Worm (Caenorhabditis elegans) whole organism, L1 larva: ENCODE measurements around the gene Y57G11C.8.

ENCODE experiments used
- C04F5.9 ChIP-seq: sonication (generic microtip); optimal IDR thresholded peaks from 2 replicates; lab custom pipeline; 2016; ENCODE audit warnings: missing genetic modification characterization, missing compliant biosample characterization
- C34B4.2 ChIP-seq: sonication (generic microtip); optimal IDR thresholded peaks from 2 replicates; lab custom pipeline; 2017; ENCODE audit warnings: mild to moderate bottlenecking, missing genetic modification characterization, missing compliant biosample characterization
- aha-1 ChIP-seq: fragments of 150-350 bp; optimal IDR thresholded peaks from 2 replicates; lab custom pipeline; 2014; ENCODE audit warnings: missing biosample characterization, missing genetic modification characterization
- ama-1 ChIP-seq: fragments of 150-350 bp; optimal IDR thresholded peaks from 2 replicates; lab custom pipeline; 2014
- ceh-88 ChIP-seq: fragments of 200-800 bp; sonication (Bioruptor generic); IDR thresholded peaks from 2 replicates; pipeline ENCODE4 v1.3.6; 2022; ENCODE audit warnings: missing genetic modification characterization, missing compliant biosample characterization
- dsc-1 ChIP-seq: sonication (generic microtip); optimal IDR thresholded peaks from 2 replicates; lab custom pipeline; 2016; ENCODE audit warnings: mild to moderate bottlenecking, missing genetic modification characterization, missing compliant biosample characterization
- efl-1 ChIP-seq, 4 experiments: fragments of 150-350 bp; optimal IDR thresholded peaks in 3 of 4; peaks in 1 of 4; 1 replicate in 1 of 4; 2 replicates in 3 of 4; lab custom pipeline; 2014; ENCODE audit warnings: missing biosample characterization in 2 of 4, missing genetic modification characterization in 2 of 4, missing genetic modification reagents in 2 of 4
- egl-13 ChIP-seq: sonication (generic microtip); optimal IDR thresholded peaks from 2 replicates; lab custom pipeline; 2016; ENCODE audit warnings: missing genotype, missing genetic modification reagents, missing genetic modification characterization, missing compliant biosample characterization
- ets-5 ChIP-seq: fragments of 200-800 bp; sonication (Bioruptor generic); IDR thresholded peaks from 2 replicates; pipeline ENCODE4 v1.3.6; 2022; ENCODE audit warnings: missing genetic modification characterization, missing compliant biosample characterization
- fkh-4 ChIP-seq: sonication (generic microtip); optimal IDR thresholded peaks from 2 replicates; lab custom pipeline; 2016; ENCODE audit warnings: missing compliant biosample characterization, missing genetic modification characterization, borderline replicate concordance
- fkh-8 ChIP-seq: sonication (generic microtip); optimal IDR thresholded peaks from 2 replicates; lab custom pipeline; 2016; ENCODE audit warnings: mild to moderate bottlenecking, missing genetic modification characterization, missing compliant biosample characterization
- fos-1 ChIP-seq: fragments of 150-350 bp; optimal IDR thresholded peaks from 2 replicates; lab custom pipeline; 2014; ENCODE audit warnings: missing biosample characterization, missing genetic modification characterization
- hlh-4 ChIP-seq: sonication (generic microtip); optimal IDR thresholded peaks from 2 replicates; lab custom pipeline; 2016; ENCODE audit warnings: mild to moderate bottlenecking, missing genetic modification characterization, missing compliant biosample characterization
- hpl-2 ChIP-seq: fragments of 150-350 bp; optimal IDR thresholded peaks from 2 replicates; lab custom pipeline; 2014; ENCODE audit warnings: missing biosample characterization, missing genetic modification reagents, missing genetic modification characterization
- lin-13 ChIP-seq: fragments of 150-350 bp; optimal IDR thresholded peaks from 2 replicates; lab custom pipeline; 2014; ENCODE audit warnings: missing biosample characterization, missing genetic modification reagents, missing genetic modification characterization
- lin-14 ChIP-seq: fragments of 200-800 bp; sonication (Bioruptor generic); optimal IDR thresholded peaks from 2 replicates; lab custom pipeline; 2018; ENCODE audit warnings: mild to moderate bottlenecking, missing genetic modification characterization, moderate library complexity, missing compliant biosample characterization
- lin-15B ChIP-seq: fragments of 150-350 bp; sonication (generic microtip); optimal IDR thresholded peaks from 3 replicates; lab custom pipeline; 2014; ENCODE audit warnings: missing biosample characterization, missing genetic modification characterization
- lin-35 ChIP-seq, 2 experiments: fragments of 150-350 bp; optimal IDR thresholded peaks; 2 replicates each; lab custom pipeline; 2014; ENCODE audit warnings: missing biosample characterization in 2 of 2, missing genetic modification characterization in 2 of 2, missing genetic modification reagents in 2 of 2
- lir-3 ChIP-seq: sonication (generic microtip); optimal IDR thresholded peaks from 2 replicates; lab custom pipeline; 2016; ENCODE audit warnings: mild to moderate bottlenecking, missing genetic modification characterization, moderate library complexity, missing compliant biosample characterization; ENCODE audit not compliant: poor library complexity
- lsy-2 ChIP-seq, 2 experiments: fragments of 150-350 bp; optimal IDR thresholded peaks; 2 replicates each; lab custom pipeline; 2014; ENCODE audit warnings: missing biosample characterization in 2 of 2, missing genetic modification characterization in 2 of 2
- mab-9 ChIP-seq: fragments of 200-800 bp; sonication (Bioruptor generic); IDR thresholded peaks from 2 replicates; pipeline ENCODE4 v1.3.6; 2022; ENCODE audit warnings: missing genetic modification reagents, missing genetic modification characterization, missing compliant biosample characterization
- mdl-1 ChIP-seq, 2 experiments: fragments of 150-350 bp; optimal IDR thresholded peaks; 2 replicates each; lab custom pipeline; 2014 to 2017; ENCODE audit warnings: missing biosample characterization in 2 of 2, missing genetic modification characterization in 2 of 2, inconsistent platforms in 1 of 2
- mep-1 ChIP-seq: fragments of 150-350 bp; optimal IDR thresholded peaks from 2 replicates; lab custom pipeline; 2014; ENCODE audit warnings: missing biosample characterization, missing genetic modification characterization
- nhr-12 ChIP-seq: sonication (generic microtip); optimal IDR thresholded peaks from 2 replicates; lab custom pipeline; 2017; ENCODE audit warnings: missing biosample characterization, missing genetic modification characterization
- nhr-237 ChIP-seq: fragments of 150-350 bp; optimal IDR thresholded peaks from 2 replicates; lab custom pipeline; 2014; ENCODE audit warnings: missing biosample characterization, missing genetic modification characterization
- nhr-28 ChIP-seq: fragments of 150-350 bp; optimal IDR thresholded peaks from 2 replicates; lab custom pipeline; 2014; ENCODE audit warnings: missing biosample characterization, missing genetic modification characterization
- nhr-90 ChIP-seq: sonication (generic microtip); optimal IDR thresholded peaks from 2 replicates; lab custom pipeline; 2016; ENCODE audit warnings: mild to moderate bottlenecking, missing genetic modification characterization, missing compliant biosample characterization; ENCODE audit not compliant: poor library complexity
- pag-3 ChIP-seq: sonication (generic microtip); optimal IDR thresholded peaks from 2 replicates; lab custom pipeline; 2017; ENCODE audit warnings: missing genetic modification characterization, mild to moderate bottlenecking, missing compliant biosample characterization, antibody characterized with exemption, borderline replicate concordance; ENCODE audit not compliant: insufficient read depth
- sptf-1 ChIP-seq: fragments of 150-350 bp; optimal IDR thresholded peaks from 2 replicates; lab custom pipeline; 2014; ENCODE audit warnings: missing biosample characterization, missing genetic modification characterization
- sup-37 ChIP-seq: fragments of 200-800 bp; sonication (Bioruptor generic); optimal IDR thresholded peaks from 2 replicates; lab custom pipeline; 2018; ENCODE audit warnings: mild to moderate bottlenecking, missing genetic modification characterization, missing compliant biosample characterization
- tlp-1 ChIP-seq: fragments of 150-350 bp; optimal IDR thresholded peaks from 2 replicates; lab custom pipeline; 2014; ENCODE audit warnings: missing biosample characterization, missing genetic modification characterization
- unc-62 ChIP-seq: fragments of 150-350 bp; optimal IDR thresholded peaks from 2 replicates; lab custom pipeline; 2014; ENCODE audit warnings: missing biosample characterization, missing genetic modification reagents, missing genetic modification characterization
- unc-86 ChIP-seq: sonication (generic microtip); optimal IDR thresholded peaks from 2 replicates; lab custom pipeline; 2016; ENCODE audit warnings: missing genetic modification characterization, missing compliant biosample characterization
- unc-98 ChIP-seq: fragments of 200-800 bp; sonication (Bioruptor generic); IDR thresholded peaks from 2 replicates; pipeline ENCODE4 v1.3.6; 2022; ENCODE audit warnings: missing genetic modification characterization, missing compliant biosample characterization
- vab-15 ChIP-seq: sonication (generic microtip); optimal IDR thresholded peaks from 2 replicates; lab custom pipeline; 2017; ENCODE audit warnings: missing genotype, mild to moderate bottlenecking, missing genetic modification characterization, missing compliant biosample characterization
- ztf-4 ChIP-seq: fragments of 150-350 bp; optimal IDR thresholded peaks from 2 replicates; lab custom pipeline; 2014; ENCODE audit warnings: missing biosample characterization, missing genetic modification characterization

The Y57G11C.8 gene

ce11 chrIV:14781537-14781936 is at the start of gene Y57G11C.8:
Gene Y57G11C.8, plus strand, starts transcription at chrIV:14781837.
- TF ChIP-seq sup-37 (GFP tag; lab: Kevin White, UChicago) (no peak), nhr-237 (tag; lab: Kevin White, UChicago) (no peak), C34B4.2 (tag; lab: Kevin White, UChicago) (no peak), mep-1 (tag; lab: Kevin White, UChicago) (no peak), hlh-4 (tag; lab: Kevin White, UChicago) (no peak), pag-3 (no peak), lir-3 (no peak), unc-86 (tag; lab: Kevin White, UChicago) (no peak), mab-9 (GFP tag; lab: Robert Waterston, UW) (no peak), hpl-2 (no peak), lin-13 (no peak), fkh-8 (tag; lab: Kevin White, UChicago) (no peak), nhr-12 (tag; lab: Kevin White, UChicago) (no peak), ama-1 (lab: Kevin White, UChicago) (no peak), sptf-1 (no peak), ztf-4 (tag; lab: Kevin White, UChicago) (no peak), aha-1 (tag; lab: Kevin White, UChicago) (no peak), unc-98 (GFP tag; lab: Robert Waterston, UW) (no peak), unc-62 (GFP tag; lab: Kevin White, UChicago) (no peak)
- TF ChIP-seq, all 84 proteins: peak for 0

ce11 chrIV:14741926-14742325 is 39.7 kb upstream of the Y57G11C.8 start:
- TF ChIP-seq unc-62 (GFP tag; lab: Kevin White, UChicago) (no peak), hlh-4 (tag; lab: Kevin White, UChicago) (no peak), C04F5.9 (tag; lab: Kevin White, UChicago) (no peak), vab-15 (no peak), unc-86 (tag; lab: Kevin White, UChicago) (no peak), mdl-1 (tag; optimal IDR thresholded peaks at IDR 0.05; lab: Kevin White, UChicago) (no peak), nhr-28 (tag; lab: Kevin White, UChicago) (no peak), efl-1 (optimal IDR thresholded peaks at IDR 0.05; lab: Kevin White, UChicago) (no peak), efl-1 (GFP tag; optimal IDR thresholded peaks at IDR 0.05 in 1 of 2; lab: Kevin White, UChicago) (no peak), fos-1 (tag; lab: Kevin White, UChicago) (no peak), egl-13 (tag; lab: Kevin White, UChicago) (no peak), lin-35 (GFP tag; optimal IDR thresholded peaks at IDR 0.05; lab: Kevin White, UChicago) (no peak), lsy-2 (tag; optimal IDR thresholded peaks at IDR 0.05; lab: Kevin White, UChicago) (no peak), ets-5 (GFP tag; lab: Robert Waterston, UW) (no peak), ceh-88 (no peak), lin-15B (tag; lab: Kevin White, UChicago) (no peak), fkh-8 (tag; lab: Kevin White, UChicago) (no peak), nhr-90 (tag; lab: Kevin White, UChicago) (no peak)

ce11 chrIV:14754912-14755311 is 26.7 kb upstream of the Y57G11C.8 start, which contains the start of gene Y57G11C.499:
Gene Y57G11C.499, minus strand, starts transcription at chrIV:14754934.
- TF ChIP-seq pag-3: no peak
- no peak for TF ChIP-seq mab-9 (GFP tag; lab: Robert Waterston, UW)
- no peak for TF ChIP-seq tlp-1 (tag; lab: Kevin White, UChicago)
- no peak for TF ChIP-seq unc-98 (GFP tag; lab: Robert Waterston, UW)
- no peak for TF ChIP-seq dsc-1
- TF ChIP-seq lin-35 (GFP tag; optimal IDR thresholded peaks at IDR 0.05; lab: Kevin White, UChicago): no peak
- no peak for TF ChIP-seq lin-14 (GFP tag; lab: Kevin White, UChicago)

- TF ChIP-seq fkh-4: no peak
- TF ChIP-seq dsc-1: peak; percentile 19
Measured at ce11 chrIV:14757786-14758185, 23.9 kb upstream of the Y57G11C.8 start.
